Worm (Caenorhabditis elegans) whole organism, early embryonic: ENCODE data around the gene cyc-2.1.

Experiments used
- B0310.2 ChIP-seq: sonication (generic microtip); optimal IDR thresholded peaks from 2 replicates; lab custom pipeline; 2016; ENCODE audit warnings: mild to moderate bottlenecking, missing genetic modification characterization, missing compliant biosample characterization
- F13C5.2 ChIP-seq: sonication (generic microtip); optimal IDR thresholded peaks from 2 replicates; lab custom pipeline; 2017; ENCODE audit warnings: mild to moderate bottlenecking, missing genetic modification characterization, inconsistent platforms, missing compliant biosample characterization
- aly-1 ChIP-seq: sonication (generic microtip); optimal IDR thresholded peaks from 2 replicates; lab custom pipeline; 2016; ENCODE audit warnings: missing genetic modification characterization, missing compliant biosample characterization
- ama-1 ChIP-seq: fragments of 150-350 bp; optimal IDR thresholded peaks from 2 replicates; lab custom pipeline; 2014
- ceh-13 ChIP-seq: fragments of 200-800 bp; sonication (Bioruptor generic); optimal IDR thresholded peaks from 2 replicates; lab custom pipeline; 2018; ENCODE audit warnings: mild to moderate bottlenecking, missing genetic modification characterization, missing compliant biosample characterization
- ceh-36 ChIP-seq: sonication (generic microtip); optimal IDR thresholded peaks from 2 replicates; lab custom pipeline; 2016; ENCODE audit warnings: missing genetic modification characterization, inconsistent platforms, missing compliant biosample characterization
- ets-7 ChIP-seq: sonication (generic microtip); optimal IDR thresholded peaks from 2 replicates; lab custom pipeline; 2016; ENCODE audit warnings: missing genotype, missing genetic modification characterization, missing compliant biosample characterization
- flt-1 ChIP-seq: fragments of 200-800 bp; sonication (Bioruptor generic); IDR thresholded peaks from 2 replicates; pipeline ENCODE4 v1.3.6; 2022; ENCODE audit warnings: missing genetic modification characterization, missing compliant biosample characterization
- hmbx-1 ChIP-seq: sonication (generic microtip); optimal IDR thresholded peaks from 2 replicates; lab custom pipeline; 2016; ENCODE audit warnings: mild to moderate bottlenecking, missing genetic modification characterization, missing compliant biosample characterization
- hmg-4 ChIP-seq: fragments of 200-800 bp; sonication (Bioruptor generic); optimal IDR thresholded peaks from 2 replicates; lab custom pipeline; 2018; ENCODE audit warnings: mild to moderate bottlenecking, missing genetic modification characterization, missing compliant biosample characterization
- hnd-1 ChIP-seq: sonication (generic microtip); optimal IDR thresholded peaks from 2 replicates; lab custom pipeline; 2016; ENCODE audit warnings: missing genetic modification characterization, missing compliant biosample characterization
- pes-1 ChIP-seq: fragments of 200-800 bp; sonication (Bioruptor generic); IDR thresholded peaks from 2 replicates; pipeline ENCODE4 v1.3.6; 2022; ENCODE audit warnings: missing genetic modification reagents, missing genetic modification characterization, missing compliant biosample characterization
- scrt-1 ChIP-seq: fragments of 200-800 bp; sonication (Bioruptor generic); IDR thresholded peaks from 2 replicates; pipeline ENCODE4 v1.3.6; 2022; ENCODE audit warnings: missing genetic modification characterization, missing compliant biosample characterization
- sea-1 ChIP-seq: fragments of 200-800 bp; sonication (Bioruptor generic); conservative IDR thresholded peaks from 2 replicates; pipeline ENCODE4 v1.3.6; 2022; ENCODE audit warnings: missing genetic modification characterization, missing compliant biosample characterization
- tbx-11 ChIP-seq: fragments of 200-800 bp; sonication (Bioruptor generic); IDR thresholded peaks from 2 replicates; pipeline ENCODE4 v1.3.6; 2022; ENCODE audit warnings: missing genetic modification characterization, missing compliant biosample characterization
- tbx-37 ChIP-seq: fragments of 200-800 bp; sonication (Bioruptor generic); conservative IDR thresholded peaks from 2 replicates; pipeline ENCODE4 v1.3.6; 2022; ENCODE audit warnings: missing genetic modification reagents, missing genetic modification characterization, missing compliant biosample characterization
- tra-4 ChIP-seq: sonication (generic microtip); optimal IDR thresholded peaks from 2 replicates; lab custom pipeline; 2017; ENCODE audit warnings: missing genetic modification characterization, missing compliant biosample characterization

The cyc-2.1 gene

DNA sequence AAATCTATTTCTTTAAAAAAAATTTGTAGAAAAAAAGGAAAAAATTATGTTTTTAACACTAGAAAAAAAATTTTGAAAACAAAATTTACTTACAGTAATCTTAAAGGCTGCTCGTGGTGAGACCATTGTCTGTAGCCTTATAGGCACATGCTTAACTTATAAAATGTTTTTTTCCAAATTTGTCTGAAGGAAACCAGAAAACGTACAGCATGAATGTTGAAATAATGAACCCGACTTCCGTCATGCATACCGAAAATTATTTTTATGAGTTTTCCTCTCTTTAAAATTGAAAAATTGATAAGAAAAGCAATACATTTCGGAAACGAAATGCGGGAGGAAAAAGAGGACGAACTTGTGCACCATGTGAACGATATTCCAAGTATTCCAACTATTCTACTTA lies 23.0 kb upstream of the cyc-2.1 start, which contains the start of gene R11E3.2:
Gene R11E3.2, plus strand, starts transcription at position 301 of the 400 bp plus-strand sequence.
- no peak for TF ChIP-seq hnd-1
- no peak for TF ChIP-seq scrt-1 (GFP tag; lab: Robert Waterston, UW)
- no peak for TF ChIP-seq ama-1 (lab: Kevin White, UChicago)
- TF ChIP-seq hmbx-1 (tag; lab: Kevin White, UChicago) = no peak
- no peak for TF ChIP-seq ceh-13
- TF ChIP-seq tbx-37 = no peak
- no peak for TF ChIP-seq B0310.2 (tag; lab: Kevin White, UChicago)
- TF ChIP-seq pes-1 (GFP tag; lab: Robert Waterston, UW) = no peak
- no peak for TF ChIP-seq aly-1
- TF ChIP-seq sea-1 (GFP tag; lab: Robert Waterston, UW) = no peak
- no peak for TF ChIP-seq F13C5.2
- no peak for TF ChIP-seq tbx-11 (GFP tag; lab: Robert Waterston, UW)
- no peak for TF ChIP-seq ceh-36 (tag; lab: Kevin White, UChicago)

DNA sequence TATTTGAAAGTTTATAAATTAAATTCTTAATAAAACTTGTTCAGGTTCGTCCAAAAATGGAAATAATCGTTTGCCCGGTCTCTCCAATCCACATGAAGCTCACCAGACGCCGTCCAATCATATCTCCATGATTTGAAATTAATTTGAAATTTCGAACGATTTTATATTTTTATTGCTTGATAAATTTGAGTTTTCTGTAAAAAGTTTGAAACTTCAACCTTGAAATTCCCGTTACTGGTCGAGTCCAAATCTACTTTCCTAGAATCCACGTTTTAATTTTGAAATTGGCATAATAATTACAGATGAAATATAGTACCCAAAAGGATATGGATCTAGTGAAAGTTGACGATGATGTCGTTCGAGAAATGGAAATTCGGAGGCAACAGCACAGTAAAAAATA lies 15.6 kb upstream of the cyc-2.1 start, which contains the start of gene npp-26:
Gene npp-26, plus strand, starts transcription at position 301 of the 400 bp plus-strand sequence.
- TF ChIP-seq B0310.2 (tag; lab: Kevin White, UChicago) (no peak), aly-1 (no peak), flt-1 (GFP tag; lab: Robert Waterston, UW) (no peak), ets-7 (tag; lab: Kevin White, UChicago) (no peak), scrt-1 (GFP tag; lab: Robert Waterston, UW) (no peak), ceh-36 (tag; lab: Kevin White, UChicago) (no peak), sea-1 (GFP tag; lab: Robert Waterston, UW) (no peak), tra-4 (tag; lab: Kevin White, UChicago) (no peak), pes-1 (GFP tag; lab: Robert Waterston, UW) (no peak), hmbx-1 (tag; lab: Kevin White, UChicago) (no peak), hmg-4 (GFP tag; lab: Kevin White, UChicago) (no peak), ceh-13 (no peak), F13C5.2 (no peak), tbx-11 (GFP tag; lab: Robert Waterston, UW) (no peak), tbx-37 (no peak), ama-1 (lab: Kevin White, UChicago) (no peak), hnd-1 (no peak)

DNA sequence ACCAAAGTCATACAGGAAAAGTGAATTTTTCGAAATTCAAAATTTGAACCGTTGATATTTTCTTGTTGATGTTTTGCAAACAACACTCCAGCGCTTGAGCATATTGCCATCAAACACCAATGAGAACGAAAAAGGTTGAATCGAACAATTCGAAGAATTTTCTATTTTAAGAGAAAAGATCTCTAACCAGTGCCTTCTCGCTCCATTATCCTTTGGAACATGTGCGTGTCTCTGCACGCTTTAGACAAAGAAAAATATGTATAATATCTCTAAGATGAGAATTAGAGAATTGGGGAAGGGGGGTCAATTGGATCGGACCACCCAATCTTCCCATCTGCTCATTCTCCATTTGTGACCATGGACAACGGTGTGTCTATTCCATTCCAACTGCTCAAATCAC lies 15.0 kb upstream of the cyc-2.1 start, which contains the start of gene Y17G9B.2:
Gene Y17G9B.2, plus strand, starts transcription at position 301 of the 400 bp plus-strand sequence.
- no peak for TF ChIP-seq ceh-36 (tag; lab: Kevin White, UChicago)
- no peak for TF ChIP-seq sea-1 (GFP tag; lab: Robert Waterston, UW)
- TF ChIP-seq ets-7 (tag; lab: Kevin White, UChicago) = no peak
- no peak for TF ChIP-seq hnd-1
- TF ChIP-seq F13C5.2 = no peak
- no peak for TF ChIP-seq aly-1
- TF ChIP-seq pes-1 (GFP tag; lab: Robert Waterston, UW) = no peak
- no peak for TF ChIP-seq scrt-1 (GFP tag; lab: Robert Waterston, UW)
- TF ChIP-seq B0310.2 (tag; lab: Kevin White, UChicago) = no peak
- TF ChIP-seq tra-4 (tag; lab: Kevin White, UChicago) = no peak
- no peak for TF ChIP-seq tbx-37
- TF ChIP-seq ama-1 (lab: Kevin White, UChicago) = no peak
- TF ChIP-seq hmg-4 (GFP tag; lab: Kevin White, UChicago) = no peak
- no peak for TF ChIP-seq hmbx-1 (tag; lab: Kevin White, UChicago)
- TF ChIP-seq flt-1 (GFP tag; lab: Robert Waterston, UW) = no peak
- no peak for TF ChIP-seq tbx-11 (GFP tag; lab: Robert Waterston, UW)
- no peak for TF ChIP-seq ceh-13

DNA sequence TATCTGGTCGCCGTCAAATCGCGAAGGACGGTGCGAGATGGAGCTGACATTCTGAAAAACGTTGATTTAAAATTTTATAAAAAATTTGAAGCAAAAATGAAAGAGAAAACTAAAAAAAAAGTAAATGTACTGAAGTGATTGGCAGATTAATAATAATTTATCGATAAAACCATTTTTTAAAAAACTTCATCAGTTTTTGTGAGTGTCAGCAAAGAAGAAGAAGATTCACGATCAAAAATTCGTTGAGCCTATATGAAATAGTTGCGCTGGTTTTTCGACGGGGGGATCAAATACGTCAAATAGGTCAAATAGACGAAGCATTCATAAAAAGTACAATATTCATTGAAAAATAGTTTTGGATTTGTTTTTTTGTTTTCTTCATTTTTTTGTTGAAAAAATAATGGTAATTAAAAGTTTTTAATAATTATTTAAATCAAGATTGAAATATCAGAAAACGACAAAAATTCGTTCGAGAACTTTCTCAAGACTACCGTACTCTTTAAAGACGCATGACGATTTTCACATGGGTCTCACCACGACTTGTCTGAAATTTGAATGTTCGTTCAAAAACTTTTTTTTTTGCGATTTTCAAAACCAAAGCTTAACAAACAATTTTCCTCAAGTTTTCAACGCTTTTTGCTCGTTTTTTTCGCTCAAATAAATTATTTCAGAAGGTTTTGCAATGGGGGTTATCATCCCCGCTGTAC lies 11.7 kb upstream of the cyc-2.1 start, which contains the start of the genes memi-1 and cyp-31A3:
Gene memi-1, minus strand, starts transcription at position 51 of the 707 bp plus-strand sequence.
Gene cyp-31A3, plus strand, starts transcription at position 672 of the 707 bp plus-strand sequence.
- TF ChIP-seq sea-1 (GFP tag; lab: Robert Waterston, UW) = no peak
- TF ChIP-seq B0310.2 (tag; lab: Kevin White, UChicago) = no peak
- no peak for TF ChIP-seq hnd-1
- no peak for TF ChIP-seq ets-7 (tag; lab: Kevin White, UChicago)
- TF ChIP-seq tra-4 (tag; lab: Kevin White, UChicago) = no peak
- TF ChIP-seq F13C5.2 = no peak
- TF ChIP-seq tbx-37 = no peak
- TF ChIP-seq ceh-13 = no peak
- no peak for TF ChIP-seq ama-1 (lab: Kevin White, UChicago)
- TF ChIP-seq scrt-1 (GFP tag; lab: Robert Waterston, UW) = no peak
- TF ChIP-seq pes-1 (GFP tag; lab: Robert Waterston, UW) = no peak
- no peak for TF ChIP-seq tbx-11 (GFP tag; lab: Robert Waterston, UW)
- no peak for TF ChIP-seq flt-1 (GFP tag; lab: Robert Waterston, UW)
- TF ChIP-seq hmbx-1 (tag; lab: Kevin White, UChicago) = no peak
- TF ChIP-seq hmg-4 (GFP tag; lab: Kevin White, UChicago) = no peak
- TF ChIP-seq ceh-36 (tag; lab: Kevin White, UChicago) = no peak
- TF ChIP-seq aly-1 = no peak

DNA sequence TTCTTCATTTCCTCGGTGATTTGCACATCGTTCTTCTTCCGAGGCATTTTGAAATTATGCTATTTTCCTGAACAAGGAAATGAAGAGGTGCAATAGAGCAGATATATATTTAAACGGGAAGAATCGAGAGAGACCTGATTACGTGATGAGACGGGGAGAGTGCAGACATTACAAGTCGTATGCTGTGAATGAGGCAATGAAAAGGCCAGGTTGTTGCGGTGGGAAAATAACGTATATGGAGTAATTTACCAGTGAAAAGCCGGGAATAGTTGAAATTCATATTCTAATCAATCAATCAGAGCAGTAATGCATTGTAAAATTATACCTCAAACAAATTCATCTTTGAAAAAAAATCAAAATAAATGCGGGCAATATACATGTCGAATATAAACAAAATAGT lies 9.8 kb upstream of the cyc-2.1 start, which contains the start of gene Y17G9B.8:
Gene Y17G9B.8, minus strand, starts transcription at position 182 of the 400 bp plus-strand sequence.
- TF ChIP-seq hmbx-1 (tag; lab: Kevin White, UChicago) (no peak), scrt-1 (GFP tag; lab: Robert Waterston, UW) (no peak), sea-1 (GFP tag; lab: Robert Waterston, UW) (no peak), F13C5.2 (no peak), hmg-4 (GFP tag; lab: Kevin White, UChicago) (no peak), aly-1 (no peak), B0310.2 (tag; lab: Kevin White, UChicago) (no peak), flt-1 (GFP tag; lab: Robert Waterston, UW) (no peak), ama-1 (lab: Kevin White, UChicago) (no peak)

DNA sequence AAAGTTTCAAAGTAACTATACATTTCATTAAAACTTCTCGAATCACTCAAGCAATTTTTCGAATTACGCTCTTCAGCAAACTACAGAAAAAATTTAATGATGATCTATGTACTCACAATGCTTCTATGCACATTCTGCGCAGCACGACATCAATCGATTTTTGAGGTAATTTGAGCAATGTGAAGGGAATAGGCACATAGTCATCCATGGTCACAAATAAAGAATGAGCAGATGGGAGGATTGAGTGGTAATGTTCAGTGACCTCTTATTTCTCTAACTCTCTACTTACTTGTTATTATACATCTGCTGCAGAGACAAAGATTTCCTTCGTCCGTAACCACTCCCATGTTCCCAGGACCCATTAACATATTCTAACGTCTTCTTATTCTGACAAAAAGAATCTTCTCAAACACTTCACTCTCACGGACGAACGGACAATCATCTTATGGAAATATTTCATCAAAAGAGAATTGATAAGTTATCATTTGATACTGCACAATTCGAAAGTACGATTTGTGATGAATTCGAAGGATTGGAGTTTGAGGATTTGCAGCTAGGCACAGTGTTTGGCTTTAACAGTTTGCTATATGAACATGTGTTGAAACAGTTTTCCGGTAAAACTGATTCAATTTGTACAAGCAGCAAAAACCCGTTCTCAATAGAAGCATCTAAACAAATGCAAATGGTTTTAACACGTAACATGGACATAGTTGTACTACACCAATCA lies 7.3 kb upstream of the cyc-2.1 start, which contains the start of the genes fbxb-77 and Y17G9B.11:
Gene fbxb-77, minus strand, starts transcription at position 229 of the 727 bp plus-strand sequence.
Gene Y17G9B.11, plus strand, starts transcription at position 677 of the 727 bp plus-strand sequence.
- TF ChIP-seq aly-1 = no peak
- no peak for TF ChIP-seq ceh-13
- TF ChIP-seq tbx-11 (GFP tag; lab: Robert Waterston, UW) = no peak
- no peak for TF ChIP-seq scrt-1 (GFP tag; lab: Robert Waterston, UW)
- no peak for TF ChIP-seq ets-7 (tag; lab: Kevin White, UChicago)
- no peak for TF ChIP-seq ceh-36 (tag; lab: Kevin White, UChicago)
- no peak for TF ChIP-seq pes-1 (GFP tag; lab: Robert Waterston, UW)
- TF ChIP-seq tra-4 (tag; lab: Kevin White, UChicago) = no peak
- no peak for TF ChIP-seq hmbx-1 (tag; lab: Kevin White, UChicago)
- TF ChIP-seq tbx-37 = no peak
- no peak for TF ChIP-seq B0310.2 (tag; lab: Kevin White, UChicago)
- no peak for TF ChIP-seq hmg-4 (GFP tag; lab: Kevin White, UChicago)
